Worm (Caenorhabditis elegans): ENCODE measurements around the gene epg-3.

ce11 chrIII:12917852-12918251 lies 16.7 kb upstream of the epg-3 start:
- TF ChIP-seq nhr-237 (tag; optimal IDR thresholded peaks at IDR 0.05) (no peak), nhr-25 (tag; optimal IDR thresholded peaks at IDR 0.05) (no peak), elt-1 (tag; optimal IDR thresholded peaks at IDR 0.05) (no peak), zag-1 (tag; optimal IDR thresholded peaks at IDR 0.05) (no peak), nhr-76 (tag; optimal IDR thresholded peaks at IDR 0.05) (no peak), elt-3 (tag; optimal IDR thresholded peaks at IDR 0.05) (no peak), ceh-82 (tag; optimal IDR thresholded peaks at IDR 0.05) (no peak), tbx-2 (tag; optimal IDR thresholded peaks at IDR 0.05) (no peak), unc-39 (tag; optimal IDR thresholded peaks at IDR 0.05) (no peak), fos-1 (tag; optimal IDR thresholded peaks at IDR 0.05) (no peak), fkh-10 (GFP tag; optimal IDR thresholded peaks at IDR 0.05) (no peak), skn-1 (tag; optimal IDR thresholded peaks at IDR 0.05) (no peak), nhr-11 (tag; optimal IDR thresholded peaks at IDR 0.05) (no peak)
